Worm (Caenorhabditis elegans): ENCODE data around the gene ZK652.8.
A peak's percentile ranks its signal among the peaks of the same experiment; 100 is the strongest.

Gene ZK652.8

ce11 chrIII:7854494-7855184 is 11.2 kb upstream of the ZK652.8 start, which contains the start of gene rpl-35 (continued):
- TF ChIP-seq ztf-11 (tag; optimal IDR thresholded peaks at IDR 0.05) (peak; percentile 73), Y48G9A.11 (GFP tag; IDR thresholded peaks at IDR 0.05) (peak; percentile 98), mep-1 (tag; optimal IDR thresholded peaks at IDR 0.05) (peak; percentile 100), daf-12 (tag; optimal IDR thresholded peaks at IDR 0.05) (no peak), rbr-2 (tag; optimal IDR thresholded peaks at IDR 0.05) (peak; percentile 99), ceh-20 (GFP tag; IDR thresholded peaks at IDR 0.05) (peak; percentile 99), zfp-3 (GFP tag; conservative IDR thresholded peaks at IDR 0.05) (peak; percentile 99), lir-3 (tag; optimal IDR thresholded peaks at IDR 0.05) (peak; percentile 83), dpl-1 (GFP tag; optimal IDR thresholded peaks at IDR 0.05) (peak; percentile 100), Y75B8A.6 (GFP tag; IDR thresholded peaks at IDR 0.05) (peak; percentile 96), egl-27 (tag; optimal IDR thresholded peaks at IDR 0.05) (no peak), zfp-2 (tag; optimal IDR thresholded peaks at IDR 0.05) (peak; percentile 92), hlh-30 (tag; optimal IDR thresholded peaks at IDR 0.05; ENCODE audit: insufficient read depth) (peak; percentile 97), ceh-82 (tag; optimal IDR thresholded peaks at IDR 0.05) (peak; percentile 56), ceh-32 (tag; optimal IDR thresholded peaks at IDR 0.05; ENCODE audit: poor library complexity) (peak; percentile 83), daf-8 (GFP tag; IDR thresholded peaks at IDR 0.05) (peak; percentile 85; the same call in 1 of the 2 replicates), F49E8.2 (tag; optimal IDR thresholded peaks at IDR 0.05; ENCODE audit: borderline replicate concordance) (peak; percentile 98), ztf-7 (tag; optimal IDR thresholded peaks at IDR 0.05) (peak; percentile 93), fos-1 (tag; optimal IDR thresholded peaks at IDR 0.05) (peak; percentile 88), nhr-28 (tag; optimal IDR thresholded peaks at IDR 0.05) (peak; percentile 99), nhr-25 (tag; optimal IDR thresholded peaks at IDR 0.05; ENCODE audit: borderline replicate concordance, insufficient read depth) (peak; percentile 98), mxl-3 (GFP tag; optimal IDR thresholded peaks at IDR 0.05) (peak; percentile 98), nhr-77 (tag; optimal IDR thresholded peaks at IDR 0.05) (peak; percentile 99), sdz-12 (GFP tag; optimal IDR thresholded peaks at IDR 0.05) (peak; percentile 98), pha-4 (GFP tag; IDR thresholded peaks at IDR 0.05) (peak; percentile 99), pha-4 (tag; optimal IDR thresholded peaks at IDR 0.05) (peak; percentile 95), F37D6.2 (tag; optimal IDR thresholded peaks at IDR 0.05) (peak; percentile 97), mes-2 (tag; optimal IDR thresholded peaks at IDR 0.05; ENCODE audit: poor library complexity, severe bottlenecking) (peak; percentile 100), ceh-44 (GFP tag; IDR thresholded peaks at IDR 0.05) (peak; percentile 88), F10B5.3 (tag; optimal IDR thresholded peaks at IDR 0.05) (peak; percentile 93), madf-9 (GFP tag; conservative IDR thresholded peaks at IDR 0.05) (peak; percentile 99), D1046.2 (GFP tag; IDR thresholded peaks at IDR 0.05) (peak; percentile 98), madf-5 (GFP tag; IDR thresholded peaks at IDR 0.05) (peak; percentile 95 to 97), ZK546.5 (tag; optimal IDR thresholded peaks at IDR 0.05) (peak in 1 of 2 experiments; percentile 91), egl-43 (GFP tag; IDR thresholded peaks at IDR 0.05) (peak; percentile 99), zag-1 (tag; optimal IDR thresholded peaks at IDR 0.05) (peak; percentile 92), unc-62 (GFP tag; optimal IDR thresholded peaks at IDR 0.05 in 1 of 2) (peak in 1 of 2 experiments; percentile 100), unc-62 (tag; optimal IDR thresholded peaks at IDR 0.05) (peak; percentile 32), T26A8.4 (GFP tag; IDR thresholded peaks at IDR 0.05) (peak; percentile 99), ama-1 (optimal IDR thresholded peaks at IDR 0.05) (peak; percentile 93), tag-97 (GFP tag; IDR thresholded peaks at IDR 0.05) (peak; percentile 93; the same call in 1 of the 2 replicates), mdl-1 (tag; optimal IDR thresholded peaks at IDR 0.05) (peak; percentile 40 to 95), gei-8 (GFP tag; optimal IDR thresholded peaks at IDR 0.05) (peak; percentile 90), ZK337.2 (GFP tag; IDR thresholded peaks at IDR 0.05) (peak; percentile 99), Y5F2A.4 (GFP tag; optimal IDR thresholded peaks at IDR 0.05) (peak; percentile 95), T20F7.1 (GFP tag; optimal IDR thresholded peaks at IDR 0.05) (peak; percentile 99), lin-1 (GFP tag; IDR thresholded peaks at IDR 0.05) (peak; percentile 99), dmd-6 (GFP tag; IDR thresholded peaks at IDR 0.05) (peak; percentile 100), F26F4.8 (GFP tag; conservative IDR thresholded peaks at IDR 0.05) (no peak), unc-130 (GFP tag; optimal IDR thresholded peaks at IDR 0.05) (peak; percentile 99)
